Fruit fly (Drosophila melanogaster) whole organism, prepupa: ENCODE data around the gene bsk.

Experiments used
- Blimp-1 ChIP-seq: fragments of 200-800 bp; sonication (Bioruptor generic); optimal IDR thresholded peaks from 3 replicates; lab custom pipeline; 2017; ENCODE audit warnings: missing biosample characterization, missing genetic modification characterization, mild to moderate bottlenecking, moderate library complexity, missing genetic modification reagents
- CG11762 ChIP-seq: fragments of 200-800 bp; sonication (Bioruptor generic); optimal IDR thresholded peaks from 3 replicates; lab custom pipeline; 2016; ENCODE audit warnings: missing biosample characterization, missing genetic modification characterization; ENCODE audit not compliant: insufficient read depth
- CG11902 ChIP-seq: fragments of 200-800 bp; sonication (Bioruptor generic); optimal IDR thresholded peaks from 3 replicates; lab custom pipeline; 2016; ENCODE audit warnings: missing biosample characterization, missing genetic modification characterization
- CG15336 ChIP-seq: fragments of 200-800 bp; sonication (Bioruptor generic); IDR thresholded peaks from 2 replicates; pipeline ENCODE4 v1.3.6; 2022; ENCODE audit warnings: missing biosample characterization, missing genetic modification characterization
- CG1621 ChIP-seq: fragments of 200-800 bp; sonication (Bioruptor generic); optimal IDR thresholded peaks from 3 replicates; lab custom pipeline; 2018; ENCODE audit warnings: missing biosample characterization, mild to moderate bottlenecking, missing genetic modification characterization
- CG16779 ChIP-seq: fragments of 200-800 bp; sonication (Bioruptor generic); optimal IDR thresholded peaks from 3 replicates; lab custom pipeline; 2017; ENCODE audit warnings: missing biosample characterization, mild to moderate bottlenecking, missing genetic modification characterization
- CG3032 ChIP-seq: fragments of 200-800 bp; optimal IDR thresholded peaks from 2 replicates; lab custom pipeline; 2019; ENCODE audit warnings: missing biosample characterization, mild to moderate bottlenecking, missing genetic modification characterization, moderate library complexity
- CG31627 ChIP-seq: fragments of 200-800 bp; sonication (Bioruptor generic); optimal IDR thresholded peaks from 3 replicates; lab custom pipeline; 2016; ENCODE audit warnings: missing biosample characterization, missing genetic modification characterization
- CG32006 ChIP-seq: fragments of 200-800 bp; sonication (Bioruptor generic); optimal IDR thresholded peaks from 3 replicates; lab custom pipeline; 2017; ENCODE audit warnings: missing biosample characterization, mild to moderate bottlenecking, missing genetic modification characterization
- CG34406 ChIP-seq: fragments of 200-800 bp; sonication (Bioruptor generic); optimal IDR thresholded peaks from 3 replicates; lab custom pipeline; 2016; ENCODE audit warnings: missing biosample characterization, missing genetic modification characterization
- CG8319 ChIP-seq: fragments of 200-800 bp; sonication (Bioruptor generic); optimal IDR thresholded peaks from 3 replicates; lab custom pipeline; 2016; ENCODE audit warnings: missing biosample characterization, missing genetic modification characterization
- Eip78C ChIP-seq: fragments of 200-800 bp; sonication (Bioruptor generic); peaks from one replicate; lab custom pipeline; 2016; ENCODE audit warnings: missing biosample characterization, missing genetic modification characterization
- Ets21C ChIP-seq: fragments of 200-800 bp; sonication (Bioruptor generic); optimal IDR thresholded peaks from 3 replicates; lab custom pipeline; 2016; ENCODE audit warnings: missing biosample characterization, missing genetic modification characterization
- Gug ChIP-seq: fragments of 200-800 bp; sonication (Bioruptor generic); IDR thresholded peaks from 2 replicates; pipeline ENCODE4 v1.3.6; 2022; ENCODE audit warnings: missing biosample characterization, missing genetic modification characterization
- Hr38 ChIP-seq: sonication (Bioruptor generic); optimal IDR thresholded peaks from 2 replicates; lab custom pipeline; 2016; ENCODE audit warnings: missing biosample characterization, missing genetic modification characterization
- Lpt ChIP-seq: fragments of 200-800 bp; sonication (Bioruptor generic); optimal IDR thresholded peaks from 3 replicates; lab custom pipeline; 2016; ENCODE audit warnings: missing biosample characterization, missing genetic modification characterization
- Met ChIP-seq: fragments of 200-800 bp; sonication (Bioruptor generic); optimal IDR thresholded peaks from 3 replicates; lab custom pipeline; 2016; ENCODE audit warnings: missing biosample characterization, missing genetic modification characterization
- Smox ChIP-seq: fragments of 200-800 bp; sonication (Bioruptor generic); optimal IDR thresholded peaks from 3 replicates; lab custom pipeline; 2016; ENCODE audit warnings: missing biosample characterization, missing genetic modification characterization
- Sox14 ChIP-seq: fragments of 200-800 bp; sonication (Bioruptor generic); optimal IDR thresholded peaks from 3 replicates; lab custom pipeline; 2016; ENCODE audit warnings: missing biosample characterization, missing genetic modification characterization
- Sox15 ChIP-seq: fragments of 200-800 bp; sonication (Bioruptor generic); optimal IDR thresholded peaks from 3 replicates; lab custom pipeline; 2016; ENCODE audit warnings: missing biosample characterization, missing genetic modification characterization
- achi ChIP-seq: fragments of 200-800 bp; sonication (Bioruptor generic); optimal IDR thresholded peaks from 3 replicates; lab custom pipeline; 2016; ENCODE audit warnings: missing biosample characterization, missing genetic modification characterization
- acj6 ChIP-seq: fragments of 200-800 bp; sonication (Bioruptor generic); optimal IDR thresholded peaks from 3 replicates; lab custom pipeline; 2016; ENCODE audit warnings: missing biosample characterization, missing genetic modification characterization
- cyc ChIP-seq: fragments of 200-800 bp; sonication (Bioruptor generic); optimal IDR thresholded peaks from 3 replicates; lab custom pipeline; 2016; ENCODE audit warnings: missing biosample characterization, missing genetic modification characterization
- dsx ChIP-seq: fragments of 200-800 bp; optimal IDR thresholded peaks from 3 replicates; lab custom pipeline; 2019; ENCODE audit warnings: missing biosample characterization, mild to moderate bottlenecking, missing genetic modification characterization, moderate library complexity; ENCODE audit not compliant: poor library complexity, severe bottlenecking
- eg ChIP-seq: fragments of 200-800 bp; sonication (Bioruptor generic); IDR thresholded peaks from 3 replicates; pipeline ENCODE4 v1.3.6; 2022; ENCODE audit warnings: missing biosample characterization, missing genetic modification characterization
- esn ChIP-seq: fragments of 200-800 bp; sonication (Bioruptor generic); optimal IDR thresholded peaks from 2 replicates; lab custom pipeline; 2016; ENCODE audit warnings: missing biosample characterization, mild to moderate bottlenecking, missing genetic modification characterization, moderate library complexity
- fd85E ChIP-seq: fragments of 200-800 bp; sonication (Bioruptor generic); optimal IDR thresholded peaks from 3 replicates; lab custom pipeline; 2016; ENCODE audit warnings: missing biosample characterization, missing genetic modification characterization
- fkh ChIP-seq: fragments of 200-800 bp; sonication (Bioruptor generic); optimal IDR thresholded peaks from 3 replicates; lab custom pipeline; 2017; ENCODE audit warnings: missing biosample characterization, mild to moderate bottlenecking, missing genetic modification characterization, moderate library complexity
- lz ChIP-seq: fragments of 200-800 bp; sonication (Bioruptor generic); optimal IDR thresholded peaks from 3 replicates; lab custom pipeline; 2016; ENCODE audit warnings: missing biosample characterization, missing genetic modification characterization
- net ChIP-seq: fragments of 200-800 bp; sonication (Bioruptor generic); optimal IDR thresholded peaks from 3 replicates; lab custom pipeline; 2016; ENCODE audit warnings: missing biosample characterization, missing genetic modification characterization
- pdm3 ChIP-seq: fragments of 200-800 bp; sonication (Bioruptor generic); optimal IDR thresholded peaks from 3 replicates; lab custom pipeline; 2016; ENCODE audit warnings: missing biosample characterization, missing genetic modification characterization
- spab ChIP-seq: fragments of 200-800 bp; sonication (Bioruptor generic); optimal IDR thresholded peaks from 2 replicates; lab custom pipeline; 2017; ENCODE audit warnings: missing biosample characterization, mild to moderate bottlenecking, missing genetic modification characterization, missing genetic modification reagents
- ss ChIP-seq, 2 experiments: fragments of 200-800 bp; sonication (Bioruptor generic); optimal IDR thresholded peaks; 2 replicates in 1 of 2; 3 replicates in 1 of 2; lab custom pipeline; 2017 to 2018; ENCODE audit warnings: mild to moderate bottlenecking in 2 of 2, missing biosample characterization in 2 of 2, missing genetic modification characterization in 2 of 2, moderate library complexity in 1 of 2
- svp ChIP-seq: fragments of 200-800 bp; sonication (Bioruptor generic); peaks from one replicate; lab custom pipeline; 2016; ENCODE audit warnings: missing biosample characterization, missing genetic modification characterization
- topi ChIP-seq: fragments of 200-800 bp; sonication (Bioruptor generic); optimal IDR thresholded peaks from 3 replicates; lab custom pipeline; 2016; ENCODE audit warnings: missing biosample characterization, missing genetic modification characterization
- vri ChIP-seq: fragments of 200-800 bp; sonication (Bioruptor generic); optimal IDR thresholded peaks from 3 replicates; lab custom pipeline; 2016; ENCODE audit warnings: missing biosample characterization, mild to moderate bottlenecking, missing genetic modification characterization

bsk gene

DNA sequence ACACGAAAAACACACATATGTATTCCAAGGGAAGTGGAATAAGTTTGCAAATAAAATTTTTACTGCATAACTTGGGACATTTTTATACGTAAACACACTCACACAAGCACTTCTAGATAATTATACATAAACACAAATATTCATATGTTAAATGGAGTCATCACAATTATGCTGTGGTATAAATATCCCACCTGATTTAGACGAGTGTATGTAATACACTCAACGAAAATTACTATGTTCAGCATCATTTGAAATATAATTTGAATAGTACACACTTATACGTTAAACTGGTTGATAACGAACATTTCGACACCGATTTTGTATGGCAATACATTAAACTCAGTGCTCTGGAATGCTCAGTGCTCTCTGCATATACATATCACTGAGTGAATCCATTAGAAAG, 19.2 kb downstream of the bsk start (continued):
- peak; percentile 61 for TF ChIP-seq topi
- TF ChIP-seq CG16779 (tag; lab: Kevin White, UChicago), result no peak

DNA sequence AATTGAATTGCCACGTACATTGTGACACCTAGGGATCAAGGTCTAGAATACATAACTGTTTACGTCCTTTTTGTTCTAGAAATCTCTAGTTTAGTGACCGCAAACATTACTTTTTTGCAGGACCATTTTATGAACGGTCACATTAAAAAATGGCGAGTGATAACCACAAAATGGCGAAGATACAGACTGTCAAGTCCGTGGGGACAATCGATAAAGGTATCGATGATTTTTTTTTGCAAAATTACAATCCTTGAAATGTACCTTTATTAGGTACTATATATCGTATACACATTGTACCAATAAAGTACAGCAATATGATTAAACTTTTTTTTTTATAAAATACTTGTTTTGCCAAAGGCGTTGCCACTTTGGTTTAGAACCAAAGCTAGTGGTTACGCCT, 19.8 kb downstream of the bsk start:
- no peak for TF ChIP-seq CG15336 (GFP tag; lab: Robert Waterston, UW)
- no peak for TF ChIP-seq Smox (GFP tag; lab: Kevin White, UChicago)
- TF ChIP-seq Eip78C (GFP tag; lab: Kevin White, UChicago), result peak; percentile 40
- no peak for TF ChIP-seq CG11902 (GFP tag; lab: Kevin White, UChicago)
- no peak for TF ChIP-seq Gug
- TF ChIP-seq Sox15, result no peak
- peak; percentile 9 for TF ChIP-seq achi (GFP tag; lab: Kevin White, UChicago)
- TF ChIP-seq, all 60 proteins: peak for 2

DNA sequence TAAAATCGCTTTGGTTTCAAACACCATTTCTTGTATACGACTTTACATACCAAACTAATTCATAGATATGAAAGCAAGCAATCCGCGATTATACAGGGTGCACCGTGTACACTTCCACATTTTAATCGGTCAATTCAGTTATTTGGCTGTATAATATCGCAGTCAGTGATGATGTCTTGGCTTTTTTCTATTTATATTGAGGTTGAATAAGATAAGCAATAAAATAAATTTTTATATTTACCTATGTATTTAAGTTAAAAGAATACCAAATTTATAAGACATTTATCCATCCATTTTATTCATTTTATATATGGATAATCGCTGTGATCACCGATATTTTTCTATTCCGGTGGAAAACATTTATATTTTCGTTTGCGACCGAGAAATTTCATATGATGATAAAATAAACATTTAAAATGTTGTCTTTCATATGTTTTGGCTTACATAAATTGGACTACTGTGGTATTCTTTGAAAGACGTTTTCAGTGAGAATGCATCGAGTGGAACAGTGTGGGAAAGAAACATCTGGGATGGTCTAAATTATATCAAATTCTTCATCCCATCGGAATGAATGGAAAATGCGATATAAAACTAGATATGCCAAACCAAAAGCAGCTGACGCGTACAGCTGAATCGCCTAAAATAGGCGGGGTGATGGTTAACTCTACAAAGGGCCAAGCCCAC, 23.4 kb downstream of the bsk start, which contains the start of gene CG5708:
Gene CG5708, minus strand, starts transcription at position 85 of the 684 bp plus-strand sequence.
- no peak for TF ChIP-seq fd85E (GFP tag; lab: Kevin White, UChicago)
- TF ChIP-seq net (GFP tag; lab: Kevin White, UChicago), result no peak
- TF ChIP-seq CG3032, result peak; percentile 31
- TF ChIP-seq topi, result peak; percentile 2
- no peak for TF ChIP-seq Lpt
- no peak for TF ChIP-seq eg (GFP tag; lab: Robert Waterston, UW)
- TF ChIP-seq esn (GFP tag; lab: Kevin White, UChicago), result peak; percentile 32
- no peak for TF ChIP-seq CG11762 (GFP tag; lab: Kevin White, UChicago)
- peak; percentile 63 for TF ChIP-seq Eip78C (GFP tag; lab: Kevin White, UChicago)
- TF ChIP-seq cyc (GFP tag; lab: Kevin White, UChicago), result peak; percentile 18
- no peak for TF ChIP-seq CG16779 (tag; lab: Kevin White, UChicago)
- TF ChIP-seq dsx (GFP tag; lab: Kevin White, UChicago), result peak; percentile 35
- no peak for TF ChIP-seq vri (GFP tag; lab: Kevin White, UChicago)
- TF ChIP-seq Sox14 (GFP tag; lab: Kevin White, UChicago), result peak; percentile 9
- TF ChIP-seq Ets21C (GFP tag; lab: Kevin White, UChicago), result no peak
- peak; percentile 37 for TF ChIP-seq Met (GFP tag; lab: Kevin White, UChicago)
- TF ChIP-seq pdm3, result no peak
- peak; percentile 13 for TF ChIP-seq lz
- no peak for TF ChIP-seq spab (GFP tag; lab: Kevin White, UChicago)
- peak; percentile 35 for TF ChIP-seq achi (GFP tag; lab: Kevin White, UChicago)
- TF ChIP-seq svp, result no peak
- peak; percentile 36 for TF ChIP-seq fkh
- no peak for TF ChIP-seq Blimp-1
- TF ChIP-seq Sox15, result no peak
- no peak for TF ChIP-seq CG32006 (GFP tag; lab: Kevin White, UChicago)
- no peak for TF ChIP-seq acj6 (GFP tag; lab: Kevin White, UChicago)
- TF ChIP-seq CG34406 (GFP tag; lab: Kevin White, UChicago), result no peak
- no peak for TF ChIP-seq CG8319 (GFP tag; lab: Kevin White, UChicago)
- no peak for TF ChIP-seq Hr38
- TF ChIP-seq CG31627, result no peak
- peak in 1 of 2 experiments; percentile 20 for TF ChIP-seq ss (GFP tag; optimal IDR thresholded peaks at IDR 0.05; lab: Kevin White, UChicago)

DNA sequence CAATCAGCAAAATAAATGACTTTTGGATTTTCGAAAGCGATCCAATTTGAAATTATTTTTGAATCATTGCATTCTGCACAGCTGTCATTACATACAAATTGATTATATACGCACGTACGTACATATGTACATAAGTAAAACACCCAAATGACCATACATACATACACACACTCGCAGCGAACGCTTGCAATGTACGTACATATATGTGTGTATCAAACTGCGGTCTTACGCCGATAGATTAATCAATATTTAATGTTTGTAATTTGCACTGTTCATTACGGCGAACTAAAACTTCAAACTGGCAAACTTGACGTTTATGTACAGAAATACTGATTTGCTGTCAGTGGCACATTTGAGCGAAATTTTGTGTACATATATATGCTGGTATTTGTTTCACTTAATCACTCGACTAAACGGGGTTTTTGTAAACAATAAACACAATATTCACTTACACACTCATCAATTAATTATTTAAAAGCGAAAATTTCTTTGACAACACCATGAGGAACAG, 24.0 kb downstream of the bsk start:
- TF ChIP-seq ss (GFP tag; optimal IDR thresholded peaks at IDR 0.05; lab: Kevin White, UChicago) (no peak), lz (no peak), CG1621 (tag; lab: Kevin White, UChicago) (no peak), dsx (GFP tag; lab: Kevin White, UChicago) (no peak), CG11902 (GFP tag; lab: Kevin White, UChicago) (no peak), Lpt (no peak), Smox (GFP tag; lab: Kevin White, UChicago) (no peak)
